Worm (Caenorhabditis elegans) whole organism, L1 larva: ENCODE data around the gene F11G11.15.

Experiments
- F16B12.6 ChIP-seq: fragments of 150-350 bp; optimal IDR thresholded peaks from 2 replicates; lab custom pipeline; 2014; ENCODE audit warnings: missing biosample characterization, missing genetic modification characterization
- aha-1 ChIP-seq: fragments of 150-350 bp; optimal IDR thresholded peaks from 2 replicates; lab custom pipeline; 2014; ENCODE audit warnings: missing biosample characterization, missing genetic modification characterization
- alr-1 ChIP-seq: fragments of 200-800 bp; sonication (Bioruptor generic); optimal IDR thresholded peaks from 2 replicates; lab custom pipeline; 2018; ENCODE audit warnings: borderline replicate concordance, mild to moderate bottlenecking, missing genetic modification characterization, missing compliant biosample characterization
- blmp-1 ChIP-seq: fragments of 150-350 bp; optimal IDR thresholded peaks from 2 replicates; lab custom pipeline; 2014; ENCODE audit warnings: missing biosample characterization, missing genetic modification characterization
- ceh-8 ChIP-seq: fragments of 200-800 bp; sonication (Bioruptor generic); optimal IDR thresholded peaks from 2 replicates; lab custom pipeline; 2018; ENCODE audit warnings: mild to moderate bottlenecking, missing genetic modification characterization, moderate library complexity, missing compliant biosample characterization
- ces-1 ChIP-seq: fragments of 150-350 bp; optimal IDR thresholded peaks from 2 replicates; lab custom pipeline; 2014; ENCODE audit warnings: missing biosample characterization, missing genetic modification reagents, missing genetic modification characterization
- dpl-1 ChIP-seq, 3 experiments: fragments of 150-350 bp in 2 of 3; sonication (generic microtip) in 1 of 3; optimal IDR thresholded peaks; 2 replicates each; lab custom pipeline; 2014 to 2017; ENCODE audit warnings: missing biosample characterization in 3 of 3, missing genetic modification characterization in 3 of 3, missing genetic modification reagents in 3 of 3
- efl-1 ChIP-seq, 4 experiments: fragments of 150-350 bp; optimal IDR thresholded peaks in 3 of 4; peaks in 1 of 4; 1 replicate in 1 of 4; 2 replicates in 3 of 4; lab custom pipeline; 2014; ENCODE audit warnings: missing biosample characterization in 2 of 4, missing genetic modification characterization in 2 of 4, missing genetic modification reagents in 2 of 4
- efl-3 ChIP-seq: fragments of 200-800 bp; sonication (Bioruptor generic); optimal IDR thresholded peaks from 2 replicates; lab custom pipeline; 2018; ENCODE audit warnings: mild to moderate bottlenecking, missing genetic modification characterization, missing compliant biosample characterization
- egl-27 ChIP-seq, 2 experiments: fragments of 150-350 bp in 1 of 2; sonication (generic microtip); optimal IDR thresholded peaks; 3 replicates each; lab custom pipeline; 2017 to 2018; ENCODE audit warnings: missing biosample characterization in 2 of 2, missing genetic modification characterization in 2 of 2, missing genetic modification reagents in 2 of 2
- elt-2 ChIP-seq: sonication (generic microtip); optimal IDR thresholded peaks from 2 replicates; lab custom pipeline; 2016; ENCODE audit warnings: missing genetic modification characterization, mild to moderate bottlenecking, inconsistent platforms, missing compliant biosample characterization, missing genetic modification reagents
- elt-3 ChIP-seq, 6 experiments: fragments of 150-350 bp in 1 of 6; sonication (generic microtip); optimal IDR thresholded peaks; 2 replicates each; lab custom pipeline; 2017 to 2018; ENCODE audit warnings: missing biosample characterization in 6 of 6, missing genetic modification characterization in 6 of 6, inconsistent platforms in 1 of 6
- fkh-4 ChIP-seq: sonication (generic microtip); optimal IDR thresholded peaks from 2 replicates; lab custom pipeline; 2016; ENCODE audit warnings: missing compliant biosample characterization, missing genetic modification characterization, borderline replicate concordance
- fos-1 ChIP-seq: fragments of 150-350 bp; optimal IDR thresholded peaks from 2 replicates; lab custom pipeline; 2014; ENCODE audit warnings: missing biosample characterization, missing genetic modification characterization
- hlh-4 ChIP-seq: sonication (generic microtip); optimal IDR thresholded peaks from 2 replicates; lab custom pipeline; 2016; ENCODE audit warnings: mild to moderate bottlenecking, missing genetic modification characterization, missing compliant biosample characterization
- lin-14 ChIP-seq: fragments of 200-800 bp; sonication (Bioruptor generic); optimal IDR thresholded peaks from 2 replicates; lab custom pipeline; 2018; ENCODE audit warnings: mild to moderate bottlenecking, missing genetic modification characterization, moderate library complexity, missing compliant biosample characterization
- lin-15B ChIP-seq: fragments of 150-350 bp; sonication (generic microtip); optimal IDR thresholded peaks from 3 replicates; lab custom pipeline; 2014; ENCODE audit warnings: missing biosample characterization, missing genetic modification characterization
- lin-35 ChIP-seq, 2 experiments: fragments of 150-350 bp; optimal IDR thresholded peaks; 2 replicates each; lab custom pipeline; 2014; ENCODE audit warnings: missing biosample characterization in 2 of 2, missing genetic modification characterization in 2 of 2, missing genetic modification reagents in 2 of 2
- mdl-1 ChIP-seq, 2 experiments: fragments of 150-350 bp; optimal IDR thresholded peaks; 2 replicates each; lab custom pipeline; 2014 to 2017; ENCODE audit warnings: missing biosample characterization in 2 of 2, missing genetic modification characterization in 2 of 2, inconsistent platforms in 1 of 2
- mef-2 ChIP-seq: fragments of 150-350 bp; optimal IDR thresholded peaks from 2 replicates; lab custom pipeline; 2014; ENCODE audit warnings: missing biosample characterization, missing genetic modification characterization
- mep-1 ChIP-seq: fragments of 150-350 bp; optimal IDR thresholded peaks from 2 replicates; lab custom pipeline; 2014; ENCODE audit warnings: missing biosample characterization, missing genetic modification characterization
- nhr-12 ChIP-seq: sonication (generic microtip); optimal IDR thresholded peaks from 2 replicates; lab custom pipeline; 2017; ENCODE audit warnings: missing biosample characterization, missing genetic modification characterization
- nhr-19 ChIP-seq: fragments of 200-800 bp; sonication (Bioruptor generic); conservative IDR thresholded peaks from 2 replicates; pipeline ENCODE4 v1.3.6; 2022; ENCODE audit warnings: missing genetic modification characterization, missing compliant biosample characterization
- nhr-20 ChIP-seq: sonication (generic microtip); optimal IDR thresholded peaks from 2 replicates; lab custom pipeline; 2016; ENCODE audit warnings: mild to moderate bottlenecking, missing genetic modification characterization, missing compliant biosample characterization
- nhr-237 ChIP-seq: fragments of 150-350 bp; optimal IDR thresholded peaks from 2 replicates; lab custom pipeline; 2014; ENCODE audit warnings: missing biosample characterization, missing genetic modification characterization
- nhr-47 ChIP-seq: sonication (generic microtip); optimal IDR thresholded peaks from 2 replicates; lab custom pipeline; 2016; ENCODE audit warnings: mild to moderate bottlenecking, missing genetic modification characterization, moderate library complexity, missing compliant biosample characterization
- nhr-71 ChIP-seq: sonication (generic microtip); optimal IDR thresholded peaks from 2 replicates; lab custom pipeline; 2016; ENCODE audit warnings: mild to moderate bottlenecking, missing genetic modification characterization, moderate library complexity, missing compliant biosample characterization
- nhr-76 ChIP-seq: sonication (generic microtip); optimal IDR thresholded peaks from 2 replicates; lab custom pipeline; 2017; ENCODE audit warnings: missing biosample characterization, missing genetic modification characterization
- nhr-77 ChIP-seq: fragments of 150-350 bp; optimal IDR thresholded peaks from 2 replicates; lab custom pipeline; 2014; ENCODE audit warnings: missing biosample characterization, missing genetic modification characterization
- nhr-85 ChIP-seq: sonication (generic microtip); peaks from one replicate; lab custom pipeline; 2016; ENCODE audit warnings: missing genetic modification characterization, inconsistent platforms, missing compliant biosample characterization
- nhr-90 ChIP-seq: sonication (generic microtip); optimal IDR thresholded peaks from 2 replicates; lab custom pipeline; 2016; ENCODE audit warnings: mild to moderate bottlenecking, missing genetic modification characterization, missing compliant biosample characterization; ENCODE audit not compliant: poor library complexity
- pag-3 ChIP-seq: sonication (generic microtip); optimal IDR thresholded peaks from 2 replicates; lab custom pipeline; 2017; ENCODE audit warnings: missing genetic modification characterization, mild to moderate bottlenecking, missing compliant biosample characterization, antibody characterized with exemption, borderline replicate concordance; ENCODE audit not compliant: insufficient read depth
- skn-1 ChIP-seq: fragments of 150-350 bp; optimal IDR thresholded peaks from 2 replicates; lab custom pipeline; 2014; ENCODE audit warnings: missing biosample characterization, missing genetic modification characterization
- snu-23 ChIP-seq: sonication (generic microtip); optimal IDR thresholded peaks from 2 replicates; lab custom pipeline; 2016; ENCODE audit warnings: missing genetic modification characterization, missing compliant biosample characterization
- swsn-7 ChIP-seq: sonication (generic microtip); optimal IDR thresholded peaks from 2 replicates; lab custom pipeline; 2016; ENCODE audit warnings: missing genetic modification characterization, missing compliant biosample characterization
- tbx-2 ChIP-seq: sonication (generic microtip); optimal IDR thresholded peaks from 2 replicates; lab custom pipeline; 2016; ENCODE audit warnings: missing genetic modification characterization, missing compliant biosample characterization
- vab-15 ChIP-seq: sonication (generic microtip); optimal IDR thresholded peaks from 2 replicates; lab custom pipeline; 2017; ENCODE audit warnings: missing genotype, mild to moderate bottlenecking, missing genetic modification characterization, missing compliant biosample characterization
- xbp-1 ChIP-seq: sonication (generic microtip); optimal IDR thresholded peaks from 2 replicates; lab custom pipeline; 2016; ENCODE audit warnings: missing genetic modification characterization, missing compliant biosample characterization
- zip-4 ChIP-seq: fragments of 200-800 bp; sonication (Bioruptor generic); optimal IDR thresholded peaks from 2 replicates; lab custom pipeline; 2018; ENCODE audit warnings: mild to moderate bottlenecking, missing genetic modification characterization, moderate library complexity, missing compliant biosample characterization
- ztf-4 ChIP-seq: fragments of 150-350 bp; optimal IDR thresholded peaks from 2 replicates; lab custom pipeline; 2014; ENCODE audit warnings: missing biosample characterization, missing genetic modification characterization

The F11G11.15 gene

DNA sequence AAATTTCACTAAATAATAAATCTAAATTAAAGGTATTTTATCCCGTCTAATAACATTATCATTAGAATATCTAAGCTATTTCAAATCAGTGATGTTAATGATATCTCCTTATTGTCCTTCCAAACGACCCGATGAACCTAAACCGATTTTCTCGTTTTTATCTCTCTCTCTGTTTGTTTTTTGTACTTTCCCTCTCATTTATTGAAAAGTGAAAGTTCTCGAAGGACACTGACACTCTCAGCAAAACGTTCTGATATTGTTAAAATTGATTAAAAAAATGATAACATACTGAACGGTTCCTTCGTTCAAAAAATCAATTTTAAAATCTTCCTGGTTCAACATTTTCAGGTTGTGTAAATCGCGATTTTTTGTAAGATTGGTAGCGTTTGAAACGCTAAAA is 1.4 kb downstream of the F11G11.15 start, which contains the start of gene F11G11.13:
TSS of gene F11G11.13 (minus strand) at position 89 of the 400 bp plus-strand sequence.
- TF ChIP-seq nhr-85 (tag; lab: Kevin White, UChicago) = peak; percentile 55
- no peak for TF ChIP-seq nhr-12
- peak; percentile 90 for TF ChIP-seq blmp-1 (tag; lab: Kevin White, UChicago)
- TF ChIP-seq aha-1 (tag; lab: Kevin White, UChicago) = no peak
- TF ChIP-seq hlh-4 (tag; lab: Kevin White, UChicago) = no peak
- no peak for TF ChIP-seq lin-15B (tag; lab: Kevin White, UChicago)
- peak in 1 of 6 experiments; percentile 7 for TF ChIP-seq elt-3 (tag; optimal IDR thresholded peaks at IDR 0.05; lab: Kevin White, UChicago)
- no peak for TF ChIP-seq nhr-71
- no peak for TF ChIP-seq xbp-1 (tag; lab: Kevin White, UChicago)
- no peak for TF ChIP-seq dpl-1 (GFP tag; optimal IDR thresholded peaks at IDR 0.05; lab: Kevin White, UChicago)
- no peak for TF ChIP-seq nhr-47 (tag; lab: Kevin White, UChicago)
- no peak for TF ChIP-seq vab-15 (tag; lab: Kevin White, UChicago)
- no peak for TF ChIP-seq nhr-77 (tag; lab: Kevin White, UChicago)
- TF ChIP-seq fos-1 (tag; lab: Kevin White, UChicago) = no peak
- TF ChIP-seq mef-2 = no peak
- TF ChIP-seq ceh-8 = no peak
- TF ChIP-seq efl-3 = no peak

- TF ChIP-seq elt-2 (peak; percentile 63), egl-27 (tag; optimal IDR thresholded peaks at IDR 0.05; lab: Kevin White, UChicago) (no peak)
Measured at ce11 chrII:4879629-4880028, 5.0 kb downstream of the F11G11.15 start, which contains the start of gene gst-6. Gene gst-6 (plus strand): TSS chrII:4879891.

ce11 chrII:4881727-4882126 is 7.1 kb downstream of the F11G11.15 start, which contains the start of gene gst-7:
Gene gst-7 (plus strand): TSS chrII:4882062.
- TF ChIP-seq elt-3 (tag; optimal IDR thresholded peaks at IDR 0.05; lab: Kevin White, UChicago) = peak in 2 of 6 experiments; percentile 9 to 17
- peak in 1 of 2 experiments; percentile 29 for TF ChIP-seq mdl-1 (tag; optimal IDR thresholded peaks at IDR 0.05; lab: Kevin White, UChicago)
- peak; percentile 40 for TF ChIP-seq tbx-2 (tag; lab: Kevin White, UChicago)
- no peak for TF ChIP-seq F16B12.6 (tag; lab: Kevin White, UChicago)
- no peak for TF ChIP-seq nhr-237 (tag; lab: Kevin White, UChicago)
- TF ChIP-seq vab-15 (tag; lab: Kevin White, UChicago) = no peak
- peak; percentile 98 for TF ChIP-seq skn-1 (tag; lab: Kevin White, UChicago)
- TF ChIP-seq lin-35 (GFP tag; optimal IDR thresholded peaks at IDR 0.05; lab: Kevin White, UChicago) = peak in 1 of 2 experiments; percentile 68
- no peak for TF ChIP-seq fkh-4 (tag; lab: Kevin White, UChicago)
- TF ChIP-seq efl-1 (optimal IDR thresholded peaks at IDR 0.05; lab: Kevin White, UChicago) = peak; percentile 3
- TF ChIP-seq efl-1 (GFP tag; optimal IDR thresholded peaks at IDR 0.05 in 1 of 2; lab: Kevin White, UChicago) = peak in 1 of 2 experiments; percentile 77
- TF ChIP-seq swsn-7 (tag; lab: Kevin White, UChicago) = no peak
- TF ChIP-seq dpl-1 (GFP tag; optimal IDR thresholded peaks at IDR 0.05; lab: Kevin White, UChicago) = peak in 1 of 3 experiments; percentile 15
- no peak for TF ChIP-seq fos-1 (tag; lab: Kevin White, UChicago)
- TF ChIP-seq alr-1 (tag; lab: Kevin White, UChicago) = no peak
- peak; percentile 90 for TF ChIP-seq nhr-20 (tag; lab: Kevin White, UChicago)
- no peak for TF ChIP-seq nhr-76 (tag; lab: Kevin White, UChicago)
- TF ChIP-seq mef-2 = no peak
- peak; percentile 87 for TF ChIP-seq elt-2
- no peak for TF ChIP-seq ztf-4 (tag; lab: Kevin White, UChicago)
- peak; percentile 48 for TF ChIP-seq nhr-71
- TF ChIP-seq nhr-85 (tag; lab: Kevin White, UChicago) = peak; percentile 69
- peak; percentile 44 for TF ChIP-seq snu-23 (GFP tag; lab: Kevin White, UChicago)
- TF ChIP-seq nhr-19 (GFP tag; lab: Robert Waterston, UW) = 0 out of 2 replicates have a peak, but pooled peaks have one; percentile 8
- no peak for TF ChIP-seq pag-3 (tag; lab: Kevin White, UChicago)
- TF ChIP-seq mep-1 (tag; lab: Kevin White, UChicago) = no peak
- no peak for TF ChIP-seq ces-1 (GFP tag; lab: Kevin White, UChicago)
- no peak for TF ChIP-seq zip-4 (GFP tag; lab: Kevin White, UChicago)
- TF ChIP-seq nhr-90 (tag; lab: Kevin White, UChicago) = peak; percentile 19
- TF ChIP-seq lin-14 = peak; percentile 65
